Worm (Caenorhabditis elegans) whole organism, early embryonic: ENCODE measurements around the gene ZK632.12.

ENCODE experiments used
- B0310.2 ChIP-seq: sonication (generic microtip); optimal IDR thresholded peaks from 2 replicates; lab custom pipeline; 2016; ENCODE audit warnings: mild to moderate bottlenecking, missing genetic modification characterization, missing compliant biosample characterization
- F13C5.2 ChIP-seq: sonication (generic microtip); optimal IDR thresholded peaks from 2 replicates; lab custom pipeline; 2017; ENCODE audit warnings: mild to moderate bottlenecking, missing genetic modification characterization, inconsistent platforms, missing compliant biosample characterization
- aly-1 ChIP-seq: sonication (generic microtip); optimal IDR thresholded peaks from 2 replicates; lab custom pipeline; 2016; ENCODE audit warnings: missing genetic modification characterization, missing compliant biosample characterization
- ama-1 ChIP-seq: fragments of 150-350 bp; optimal IDR thresholded peaks from 2 replicates; lab custom pipeline; 2014
- ceh-13 ChIP-seq: fragments of 200-800 bp; sonication (Bioruptor generic); optimal IDR thresholded peaks from 2 replicates; lab custom pipeline; 2018; ENCODE audit warnings: mild to moderate bottlenecking, missing genetic modification characterization, missing compliant biosample characterization
- ceh-36 ChIP-seq: sonication (generic microtip); optimal IDR thresholded peaks from 2 replicates; lab custom pipeline; 2016; ENCODE audit warnings: missing genetic modification characterization, inconsistent platforms, missing compliant biosample characterization
- ets-7 ChIP-seq: sonication (generic microtip); optimal IDR thresholded peaks from 2 replicates; lab custom pipeline; 2016; ENCODE audit warnings: missing genotype, missing genetic modification characterization, missing compliant biosample characterization
- flt-1 ChIP-seq: fragments of 200-800 bp; sonication (Bioruptor generic); IDR thresholded peaks from 2 replicates; pipeline ENCODE4 v1.3.6; 2022; ENCODE audit warnings: missing genetic modification characterization, missing compliant biosample characterization
- hmbx-1 ChIP-seq: sonication (generic microtip); optimal IDR thresholded peaks from 2 replicates; lab custom pipeline; 2016; ENCODE audit warnings: mild to moderate bottlenecking, missing genetic modification characterization, missing compliant biosample characterization
- hmg-4 ChIP-seq: fragments of 200-800 bp; sonication (Bioruptor generic); optimal IDR thresholded peaks from 2 replicates; lab custom pipeline; 2018; ENCODE audit warnings: mild to moderate bottlenecking, missing genetic modification characterization, missing compliant biosample characterization
- hnd-1 ChIP-seq: sonication (generic microtip); optimal IDR thresholded peaks from 2 replicates; lab custom pipeline; 2016; ENCODE audit warnings: missing genetic modification characterization, missing compliant biosample characterization
- pes-1 ChIP-seq: fragments of 200-800 bp; sonication (Bioruptor generic); IDR thresholded peaks from 2 replicates; pipeline ENCODE4 v1.3.6; 2022; ENCODE audit warnings: missing genetic modification reagents, missing genetic modification characterization, missing compliant biosample characterization
- scrt-1 ChIP-seq: fragments of 200-800 bp; sonication (Bioruptor generic); IDR thresholded peaks from 2 replicates; pipeline ENCODE4 v1.3.6; 2022; ENCODE audit warnings: missing genetic modification characterization, missing compliant biosample characterization
- sea-1 ChIP-seq: fragments of 200-800 bp; sonication (Bioruptor generic); conservative IDR thresholded peaks from 2 replicates; pipeline ENCODE4 v1.3.6; 2022; ENCODE audit warnings: missing genetic modification characterization, missing compliant biosample characterization
- tbx-11 ChIP-seq: fragments of 200-800 bp; sonication (Bioruptor generic); IDR thresholded peaks from 2 replicates; pipeline ENCODE4 v1.3.6; 2022; ENCODE audit warnings: missing genetic modification characterization, missing compliant biosample characterization
- tbx-37 ChIP-seq: fragments of 200-800 bp; sonication (Bioruptor generic); conservative IDR thresholded peaks from 2 replicates; pipeline ENCODE4 v1.3.6; 2022; ENCODE audit warnings: missing genetic modification reagents, missing genetic modification characterization, missing compliant biosample characterization
- tra-4 ChIP-seq: sonication (generic microtip); optimal IDR thresholded peaks from 2 replicates; lab custom pipeline; 2017; ENCODE audit warnings: missing genetic modification characterization, missing compliant biosample characterization

Gene ZK632.12

DNA sequence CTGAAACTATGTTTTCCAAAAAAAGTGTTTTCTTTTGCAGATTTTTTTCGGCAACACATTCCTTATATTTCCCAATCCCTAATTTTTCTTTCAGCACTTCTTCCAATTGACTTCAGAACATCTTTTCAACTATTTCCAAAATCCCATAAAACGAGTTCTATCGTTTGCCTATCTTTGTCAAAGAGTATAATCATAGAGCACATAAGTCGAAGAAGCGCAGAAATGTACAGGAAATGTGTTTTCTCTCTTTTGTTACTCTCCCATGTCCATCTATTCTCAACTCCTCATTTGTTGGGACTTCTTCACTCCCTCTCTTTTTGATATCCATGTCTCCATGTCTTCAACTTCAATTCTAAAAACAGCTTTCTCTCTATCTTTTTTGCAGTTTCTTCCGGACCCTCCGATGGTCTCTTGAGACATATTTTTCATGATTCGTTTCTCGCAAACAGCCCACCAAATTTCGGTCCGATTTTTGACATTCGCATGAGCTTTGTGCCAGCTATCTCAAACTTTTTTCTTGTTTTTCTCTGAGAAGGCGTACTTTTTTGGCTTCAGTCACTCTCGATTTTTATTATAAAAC lies 29.7 kb downstream of the ZK632.12 start, which contains the start of gene twk-48:
TSS of gene twk-48 (plus strand) at position 530 of the 580 bp plus-strand sequence.
- TF ChIP-seq sea-1 (GFP tag; lab: Robert Waterston, UW) = no peak
- no peak for TF ChIP-seq hnd-1 (tag; lab: Kevin White, UChicago)
- TF ChIP-seq ceh-13 = no peak
- TF ChIP-seq hmg-4 = no peak
- TF ChIP-seq hmbx-1 = no peak
- TF ChIP-seq tbx-37 (GFP tag; lab: Robert Waterston, UW) = no peak

DNA sequence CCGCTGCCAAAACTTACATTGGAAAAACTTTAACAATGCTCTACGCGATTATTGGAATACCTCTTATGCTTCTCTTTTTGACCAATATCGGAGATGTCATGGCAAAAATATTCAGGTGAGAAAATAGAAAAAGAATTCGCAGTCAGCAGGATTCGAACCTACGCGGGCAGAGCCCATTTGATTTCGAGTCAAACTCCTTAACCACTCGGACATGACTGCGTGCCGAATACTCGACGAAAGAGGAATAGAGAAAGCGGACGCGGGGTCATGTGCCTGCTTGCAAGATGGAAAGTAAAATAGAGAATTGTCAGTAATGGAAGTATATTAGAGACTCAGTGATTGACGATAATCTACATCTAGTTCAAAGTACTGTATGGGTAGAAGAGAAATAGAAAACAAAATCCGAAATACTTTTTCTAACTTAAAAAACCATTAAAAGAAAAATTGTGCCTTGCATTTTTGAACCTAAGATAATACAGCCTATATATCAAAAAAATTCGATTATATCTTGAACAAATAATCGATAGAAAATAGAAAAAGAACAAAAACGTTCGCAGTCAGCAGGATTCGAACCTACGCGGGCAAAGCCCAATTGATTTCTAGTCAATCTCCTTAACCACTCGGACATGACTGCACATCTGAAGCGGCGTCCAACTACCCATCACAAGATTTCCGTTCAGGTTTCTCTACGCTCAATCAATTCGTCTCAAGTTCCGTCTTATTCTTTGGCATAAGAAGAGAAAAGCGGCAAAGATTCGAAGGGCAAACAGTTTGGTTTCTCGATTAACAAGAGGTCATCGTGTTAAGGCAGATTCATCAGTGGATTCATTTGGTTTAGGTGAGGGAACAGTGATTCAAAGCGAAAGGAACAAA lies 31.1 kb downstream of the ZK632.12 start:
- TF ChIP-seq scrt-1 (peak; percentile 94), hmg-4 (peak; percentile 91), B0310.2 (tag; lab: Kevin White, UChicago) (peak; percentile 83), ceh-13 (peak; percentile 67), ama-1 (lab: Kevin White, UChicago) (no peak), flt-1 (GFP tag; lab: Robert Waterston, UW) (peak; percentile 91), tra-4 (tag; lab: Kevin White, UChicago) (peak; percentile 45), tbx-11 (peak; percentile 93), ets-7 (tag; lab: Kevin White, UChicago) (peak; percentile 84), ceh-36 (tag; lab: Kevin White, UChicago) (peak; percentile 86), sea-1 (GFP tag; lab: Robert Waterston, UW) (peak; percentile 88), aly-1 (peak; percentile 86), hnd-1 (tag; lab: Kevin White, UChicago) (peak; percentile 77), F13C5.2 (tag; lab: Kevin White, UChicago) (peak; percentile 84), tbx-37 (GFP tag; lab: Robert Waterston, UW) (peak; percentile 94), hmbx-1 (peak; percentile 78), pes-1 (GFP tag; lab: Robert Waterston, UW) (peak; percentile 95)

DNA sequence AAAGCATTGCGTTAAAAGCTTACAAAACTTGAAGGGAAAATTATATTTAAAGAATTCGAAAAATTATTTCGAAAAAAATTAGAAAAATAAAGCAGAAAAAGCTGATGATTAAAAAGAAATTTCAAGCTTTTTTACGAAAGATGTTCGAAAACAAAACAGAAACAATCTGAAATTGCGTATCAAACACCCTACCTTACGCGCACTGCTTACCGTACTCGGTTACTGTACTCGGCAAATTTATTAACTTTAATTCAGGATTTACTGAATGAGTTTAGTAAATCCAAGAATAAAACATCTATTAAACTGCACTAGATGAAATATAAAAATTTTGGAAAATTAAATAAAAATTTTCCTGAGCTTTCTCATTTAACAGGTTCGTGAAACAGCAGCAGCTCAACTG lies 31.9 kb downstream of the ZK632.12 start:
- no peak for TF ChIP-seq ceh-13
- no peak for TF ChIP-seq aly-1
- no peak for TF ChIP-seq B0310.2 (tag; lab: Kevin White, UChicago)
- TF ChIP-seq flt-1 (GFP tag; lab: Robert Waterston, UW) = no peak
- TF ChIP-seq ama-1 (lab: Kevin White, UChicago) = no peak
- TF ChIP-seq pes-1 (GFP tag; lab: Robert Waterston, UW) = no peak
- TF ChIP-seq hmg-4 = no peak
- TF ChIP-seq hmbx-1 = no peak
- no peak for TF ChIP-seq tra-4 (tag; lab: Kevin White, UChicago)
- TF ChIP-seq ceh-36 (tag; lab: Kevin White, UChicago) = no peak
- no peak for TF ChIP-seq scrt-1
- no peak for TF ChIP-seq F13C5.2 (tag; lab: Kevin White, UChicago)
- TF ChIP-seq sea-1 (GFP tag; lab: Robert Waterston, UW) = no peak
- no peak for TF ChIP-seq tbx-37 (GFP tag; lab: Robert Waterston, UW)
- no peak for TF ChIP-seq tbx-11

DNA sequence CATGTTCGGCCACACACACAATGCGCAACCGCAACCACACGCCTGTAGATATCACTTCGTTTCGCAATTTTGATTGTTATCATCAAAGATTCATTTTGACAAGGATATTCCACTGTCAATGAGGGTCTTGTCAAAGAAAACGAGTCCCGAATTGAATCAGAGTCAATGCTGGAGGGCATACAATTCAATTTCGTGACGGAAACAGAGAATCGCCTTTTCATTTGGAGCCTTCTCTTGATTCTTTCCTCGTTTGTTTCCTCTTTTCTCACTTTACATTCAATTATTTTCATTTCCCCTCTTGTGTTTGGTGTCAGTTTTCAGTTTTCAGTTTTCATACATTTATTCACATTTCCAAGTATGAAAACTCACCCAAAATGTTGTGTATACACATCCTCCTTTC lies 36.8 kb downstream of the ZK632.12 start:
- no peak for TF ChIP-seq ets-7 (tag; lab: Kevin White, UChicago)
- no peak for TF ChIP-seq tbx-37 (GFP tag; lab: Robert Waterston, UW)
- no peak for TF ChIP-seq flt-1 (GFP tag; lab: Robert Waterston, UW)
- TF ChIP-seq ceh-13 = no peak
- no peak for TF ChIP-seq sea-1 (GFP tag; lab: Robert Waterston, UW)
- TF ChIP-seq F13C5.2 (tag; lab: Kevin White, UChicago) = no peak
- TF ChIP-seq tra-4 (tag; lab: Kevin White, UChicago) = no peak
- TF ChIP-seq hnd-1 (tag; lab: Kevin White, UChicago) = no peak
- no peak for TF ChIP-seq tbx-11
- no peak for TF ChIP-seq pes-1 (GFP tag; lab: Robert Waterston, UW)
- TF ChIP-seq scrt-1 = no peak

DNA sequence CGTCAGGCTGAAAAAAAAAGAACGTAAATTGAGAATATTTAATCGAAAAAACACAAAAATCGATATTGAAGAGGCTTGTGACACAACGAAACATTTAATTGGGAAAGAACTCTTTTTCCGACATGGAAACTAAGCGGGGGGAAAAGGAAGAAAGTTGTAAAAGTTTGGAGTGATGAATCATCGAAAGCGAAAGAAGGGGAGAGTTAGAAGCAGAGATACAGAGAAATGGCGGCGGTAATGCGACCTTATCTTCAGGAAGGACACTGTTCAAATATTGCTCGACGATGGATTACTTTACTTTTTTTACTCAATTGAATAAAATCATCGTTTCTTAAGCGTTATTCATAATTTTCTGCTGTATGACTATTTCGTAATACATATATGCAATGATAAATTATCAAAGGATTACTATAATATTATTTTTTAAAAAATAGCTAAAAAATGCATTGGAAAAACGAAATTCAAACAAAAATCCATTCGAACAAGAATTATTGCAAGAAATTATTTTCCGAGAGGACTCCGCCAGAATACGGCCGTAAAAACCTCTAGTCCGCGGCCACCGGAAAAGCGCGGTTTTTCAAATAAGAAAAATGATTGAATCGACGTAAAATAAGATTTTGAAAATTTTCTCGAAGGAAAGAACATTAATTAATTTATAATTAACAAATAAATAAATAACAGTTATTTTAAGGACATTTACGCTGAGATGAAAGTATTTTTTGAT lies 37.3 kb downstream of the ZK632.12 start, which contains the start of gene dhhc-4:
TSS of gene dhhc-4 (minus strand) at position 13 of the 724 bp plus-strand sequence.
- TF ChIP-seq ama-1 (lab: Kevin White, UChicago) = no peak
- TF ChIP-seq tbx-37 (GFP tag; lab: Robert Waterston, UW) = peak; percentile 80
- TF ChIP-seq pes-1 (GFP tag; lab: Robert Waterston, UW) = peak; percentile 79
- no peak for TF ChIP-seq hmbx-1
- TF ChIP-seq F13C5.2 (tag; lab: Kevin White, UChicago) = no peak
- no peak for TF ChIP-seq flt-1 (GFP tag; lab: Robert Waterston, UW)
- TF ChIP-seq B0310.2 (tag; lab: Kevin White, UChicago) = no peak
- TF ChIP-seq sea-1 (GFP tag; lab: Robert Waterston, UW) = no peak
- TF ChIP-seq aly-1 = no peak
- peak; percentile 1 for TF ChIP-seq ceh-13
- no peak for TF ChIP-seq hmg-4

- TF ChIP-seq ama-1 (lab: Kevin White, UChicago) (no peak), hmbx-1 (no peak), F13C5.2 (tag; lab: Kevin White, UChicago) (no peak), tbx-11 (no peak)
Measured at ce11 chrIII:9871032-9871431, 40.4 kb downstream of the ZK632.12 start, which contains the start of gene ZK757.1. TSS of gene ZK757.1 (minus strand) at chrIII:9871132.

ce11 chrIII:9874515-9874914 lies 43.9 kb downstream of the ZK632.12 start:
- no peak for TF ChIP-seq B0310.2 (tag; lab: Kevin White, UChicago)
- TF ChIP-seq pes-1 (GFP tag; lab: Robert Waterston, UW) = no peak
